Fruit fly (Drosophila melanogaster): ENCODE results near the gene Octbeta2R.
"Not testable (repeated sequence)": the region's sequence is repeated elsewhere in the genome, so short reads cannot be mapped to it uniquely, and the experiment has no call there.

Gene Octbeta2R

dm6 chr3R:12548229-12548628 lies 47.3 kb downstream of the Octbeta2R start, which contains the start of gene Octbeta3R:
Gene Octbeta3R, minus strand, starts transcription at chr3R:12548229.
- TF ChIP-seq svp (GFP tag), result peak; percentile 56
- no peak for TF ChIP-seq esn (GFP tag; optimal IDR thresholded peaks at IDR 0.05)
- no peak for TF ChIP-seq Lpt (GFP tag; optimal IDR thresholded peaks at IDR 0.05)

- peak; percentile 12 for TF ChIP-seq CG32006 (GFP tag; optimal IDR thresholded peaks at IDR 0.05)
- no peak for TF ChIP-seq Sox14 (GFP tag; optimal IDR thresholded peaks at IDR 0.05)
- TF ChIP-seq CG10669 (GFP tag; optimal IDR thresholded peaks at IDR 0.05), result peak; percentile 23
- TF ChIP-seq svp (GFP tag), result peak; percentile 14
These were observed 52.6 kb downstream of the Octbeta2R start for dm6 chr3R:12542947-12543346.

dm6 chr3R:12525888-12526287 lies 69.6 kb downstream of the Octbeta2R start, which contains the start of gene Hug:
Gene Hug, plus strand, starts transcription at chr3R:12526188.
- TF ChIP-seq fd59A (GFP tag; optimal IDR thresholded peaks at IDR 0.05), result no peak

dm6 chr3R:12514997-12515396 lies 80.5 kb downstream of the Octbeta2R start:
- TF ChIP-seq CG7368 (GFP tag; optimal IDR thresholded peaks at IDR 0.05) (no peak), Met (GFP tag; optimal IDR thresholded peaks at IDR 0.05) (no peak), OdsH (GFP tag; optimal IDR thresholded peaks at IDR 0.05) (no peak), CG9139 (GFP tag; optimal IDR thresholded peaks at IDR 0.05) (no peak), Hr4 (GFP tag; optimal IDR thresholded peaks at IDR 0.05) (no peak), CG4318 (GFP tag; optimal IDR thresholded peaks at IDR 0.05) (no peak), fd59A (GFP tag; optimal IDR thresholded peaks at IDR 0.05) (no peak), pdm3 (GFP tag; optimal IDR thresholded peaks at IDR 0.05) (no peak)

dm6 chr3R:12508776-12509175 lies 86.7 kb downstream of the Octbeta2R start, which contains the start of gene Hsp70Bc:
Gene Hsp70Bc, plus strand, starts transcription at chr3R:12509076.
- TF ChIP-seq dsx (GFP tag; optimal IDR thresholded peaks at IDR 0.05; ENCODE audit: poor library complexity, severe bottlenecking); CG8119 (GFP tag; IDR thresholded peaks at IDR 0.05); net (GFP tag; optimal IDR thresholded peaks at IDR 0.05): not testable (repeated sequence)

dm6 chr3R:12505493-12505892 lies 90.0 kb downstream of the Octbeta2R start, which contains the start of gene Hsp70Bb:
Gene Hsp70Bb, plus strand, starts transcription at chr3R:12505793.
- not testable (repeated sequence) for TF ChIP-seq fd59A, vri, CG8319 (GFP tag; optimal IDR thresholded peaks at IDR 0.05)

- not testable (repeated sequence) for TF ChIP-seq CG32006, topi, pdm3 (GFP tag; optimal IDR thresholded peaks at IDR 0.05)
These were observed 93.3 kb downstream of the Octbeta2R start, which contains the start of gene Hsp70Bbb for dm6 chr3R:12502210-12502609. Gene Hsp70Bbb, plus strand, starts transcription at chr3R:12502510.
